Worm (Caenorhabditis elegans) whole organism, L4/young adult: ENCODE results near the gene sulp-5.

Experiments
- W03F9.2 ChIP-seq: fragments of 150-350 bp; optimal IDR thresholded peaks from 2 replicates; lab custom pipeline; 2014; ENCODE audit warnings: missing biosample characterization, missing genetic modification characterization
- dao-5 ChIP-seq: sonication (generic microtip); optimal IDR thresholded peaks from 2 replicates; lab custom pipeline; 2016; ENCODE audit warnings: missing genotype, missing genetic modification characterization, moderate library complexity, missing compliant biosample characterization
- him-1 ChIP-seq: sonication (generic microtip); optimal IDR thresholded peaks from 2 replicates; lab custom pipeline; 2016; ENCODE audit warnings: missing genotype, missing genetic modification reagents, missing genetic modification characterization, missing compliant biosample characterization

DNA sequence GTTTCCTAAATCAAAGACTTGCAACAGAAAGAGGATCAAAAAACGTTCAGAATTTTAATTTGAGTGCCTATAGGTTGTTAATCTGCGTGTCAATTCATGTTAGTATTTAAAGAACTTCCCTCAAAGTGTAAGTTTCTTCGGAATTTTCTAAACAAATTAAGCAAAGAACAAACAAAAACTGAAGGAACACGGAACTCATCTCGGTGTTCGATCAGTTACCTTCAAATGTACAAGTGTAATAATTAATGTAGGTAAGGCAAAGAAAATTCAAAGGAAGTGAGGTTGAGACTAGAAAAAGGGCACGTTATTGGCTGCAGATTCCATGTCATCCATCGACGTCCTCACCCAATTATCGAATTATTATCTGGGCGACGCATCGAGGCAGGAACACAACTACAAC, 14.1 kb downstream of the sulp-5 start, which contains the start of gene K12G11.6:
- TF ChIP-seq W03F9.2 (no peak), dao-5 (no peak), him-1 (tag; lab: Kevin White, UChicago) (no peak)
